Fruit fly (Drosophila melanogaster): ENCODE results near the gene Abd-B.

The Abd-B gene

dm6 chr3R:16886431-16887154 lies 85.4 kb downstream of the Abd-B start (continued):
- no peak for TF ChIP-seq HHEX (GFP tag; optimal IDR thresholded peaks at IDR 0.05)
- no peak for TF ChIP-seq CG7786 (GFP tag; optimal IDR thresholded peaks at IDR 0.05)
- TF ChIP-seq sd (tag; optimal IDR thresholded peaks at IDR 0.05): peak; percentile 5
- peak; percentile 66 for TF ChIP-seq CG18262 (tag; optimal IDR thresholded peaks at IDR 0.05)
- TF ChIP-seq ttk (GFP tag; IDR thresholded peaks at IDR 0.05): 0 out of 2 replicates have a peak, but pooled peaks have one; percentile 5
- TF ChIP-seq CG17361 (GFP tag; IDR thresholded peaks at IDR 0.05): peak; percentile 58; the same call in 2 of the 3 replicates
- peak; percentile 30 for TF ChIP-seq vfl (GFP tag; optimal IDR thresholded peaks at IDR 0.05)
- peak; percentile 50 for TF ChIP-seq CoRest (tag; optimal IDR thresholded peaks at IDR 0.05)
- peak; percentile 53 for TF ChIP-seq grau (tag; optimal IDR thresholded peaks at IDR 0.05)
- no peak for TF ChIP-seq CG1792 (GFP tag; optimal IDR thresholded peaks at IDR 0.05)
- no peak for TF ChIP-seq Dfd (GFP tag; optimal IDR thresholded peaks at IDR 0.05)
- 0 out of 3 replicates have a peak, but pooled peaks have one; percentile 33 for TF ChIP-seq CG14860 (GFP tag; IDR thresholded peaks at IDR 0.05; ENCODE audit: partially characterized antibody)
- TF ChIP-seq dan (GFP tag; IDR thresholded peaks at IDR 0.05): no peak
- peak; percentile 31 for TF ChIP-seq CG9727 (GFP tag; optimal IDR thresholded peaks at IDR 0.05)
- TF ChIP-seq gcm2 (GFP tag; optimal IDR thresholded peaks at IDR 0.05): no peak
- TF ChIP-seq Awh (GFP tag; IDR thresholded peaks at IDR 0.05): 0 out of 2 replicates have a peak, but pooled peaks have one; percentile 12
- no peak for TF ChIP-seq CG9609 (GFP tag; optimal IDR thresholded peaks at IDR 0.05)
- TF ChIP-seq CG10267 (tag; optimal IDR thresholded peaks at IDR 0.05): peak; percentile 27
- TF ChIP-seq bsh (GFP tag; optimal IDR thresholded peaks at IDR 0.05): peak in 1 of 2 experiments; percentile 38
- no peak for TF ChIP-seq amos (GFP tag; IDR thresholded peaks at IDR 0.05; ENCODE audit: partially characterized antibody)
- TF ChIP-seq CG11695 (GFP tag; IDR thresholded peaks at IDR 0.05): 0 out of 3 replicates have a peak, but pooled peaks have one; percentile 11
- peak; percentile 13; the same call in 1 of the 2 replicates for TF ChIP-seq CG10366 (GFP tag; IDR thresholded peaks at IDR 0.05)
- TF ChIP-seq Nf-YB (GFP tag; optimal IDR thresholded peaks at IDR 0.05): peak; percentile 88
- peak; percentile 54; the same call in 1 of the 3 replicates for TF ChIP-seq sr (GFP tag; IDR thresholded peaks at IDR 0.05)
- TF ChIP-seq dysf (GFP tag; IDR thresholded peaks at IDR 0.05): peak; percentile 30; the same call in 1 of the 3 replicates
- peak; percentile 56 for TF ChIP-seq CG10979 (tag; optimal IDR thresholded peaks at IDR 0.05)
- peak in 1 of 2 experiments; percentile 2 for TF ChIP-seq tll (GFP tag; optimal IDR thresholded peaks at IDR 0.05)
- TF ChIP-seq Blimp-1 (GFP tag; optimal IDR thresholded peaks at IDR 0.05): peak; percentile 31
- TF ChIP-seq Kr (GFP tag; optimal IDR thresholded peaks at IDR 0.05): peak; percentile 2
- peak; percentile 22 for TF ChIP-seq Sox100B (GFP tag; optimal IDR thresholded peaks at IDR 0.05)
- TF ChIP-seq Asciz (GFP tag; optimal IDR thresholded peaks at IDR 0.05): peak; percentile 7
- TF ChIP-seq z (GFP tag; IDR thresholded peaks at IDR 0.05): peak; percentile 73
- TF ChIP-seq sc (optimal IDR thresholded peaks at IDR 0.05): no peak
- peak; percentile 4 for TF ChIP-seq sc (GFP tag; optimal IDR thresholded peaks at IDR 0.05)
- TF ChIP-seq exex (tag; optimal IDR thresholded peaks at IDR 0.05): no peak
- no peak for TF ChIP-seq danr (GFP tag; IDR thresholded peaks at IDR 0.05)
- TF ChIP-seq CkIIα-i1 (GFP tag; IDR thresholded peaks at IDR 0.05): no peak
- TF ChIP-seq dmrt99B (tag; optimal IDR thresholded peaks at IDR 0.05): peak; percentile 47
- peak; percentile 69 for TF ChIP-seq CG2712 (tag; optimal IDR thresholded peaks at IDR 0.05)
- no peak for TF ChIP-seq da (GFP tag; optimal IDR thresholded peaks at IDR 0.05)
- peak; percentile 94 for TF ChIP-seq CG1832 (GFP tag; optimal IDR thresholded peaks at IDR 0.05)
- TF ChIP-seq Nf-YC (tag; optimal IDR thresholded peaks at IDR 0.05): peak; percentile 94
- TF ChIP-seq row (GFP tag; IDR thresholded peaks at IDR 0.05): 0 out of 3 replicates have a peak, but pooled peaks have one; percentile 33
- peak; percentile 33 for TF ChIP-seq CG14710 (tag; optimal IDR thresholded peaks at IDR 0.05)
- TF ChIP-seq CG6175 (GFP tag; IDR thresholded peaks at IDR 0.05): no peak
- TF ChIP-seq sob (GFP tag; IDR thresholded peaks at IDR 0.05): no peak
- peak in 1 of 2 experiments; percentile 54 for TF ChIP-seq Hr51 (GFP tag; optimal IDR thresholded peaks at IDR 0.05)
- peak; percentile 77 for TF ChIP-seq phol (tag; optimal IDR thresholded peaks at IDR 0.05)

Measured in whole organism, embryonic.